Worm (Caenorhabditis elegans) whole organism, L4 larva: ENCODE results near the gene F48G7.8.
A peak's percentile ranks its signal among the peaks of the same experiment; 100 is the strongest.

ENCODE experiments used
- F26F4.8 ChIP-seq: fragments of 200-800 bp; sonication (Bioruptor generic); conservative IDR thresholded peaks from 2 replicates; pipeline ENCODE4 v1.3.6; 2022; ENCODE audit warnings: missing genetic modification characterization, missing compliant biosample characterization
- F44E2.7 ChIP-seq: fragments of 200-800 bp; sonication (Bioruptor generic); IDR thresholded peaks from 2 replicates; pipeline ENCODE4 v2.1.2; 2022; ENCODE audit warnings: missing genetic modification characterization, missing compliant biosample characterization
- F49E8.2 ChIP-seq: sonication (generic microtip); optimal IDR thresholded peaks from 2 replicates; lab custom pipeline; 2016; ENCODE audit warnings: missing compliant biosample characterization, mild to moderate bottlenecking, missing genetic modification characterization, borderline replicate concordance
- Y105C5A.15 ChIP-seq: fragments of 200-800 bp; sonication (Bioruptor generic); IDR thresholded peaks from 2 replicates; pipeline ENCODE4 v1.3.6; 2022; ENCODE audit warnings: missing genetic modification characterization, missing compliant biosample characterization
- Y5F2A.4 ChIP-seq: fragments of 200-800 bp; sonication (Bioruptor generic); optimal IDR thresholded peaks from 2 replicates; lab custom pipeline; 2018; ENCODE audit warnings: mild to moderate bottlenecking, missing genetic modification characterization, missing compliant biosample characterization
- ZK546.5 ChIP-seq, 2 experiments: sonication (generic microtip); optimal IDR thresholded peaks; 2 replicates each; lab custom pipeline; 2017; ENCODE audit warnings: missing biosample characterization in 2 of 2, missing genetic modification characterization in 2 of 2
- ama-1 ChIP-seq: fragments of 150-350 bp; optimal IDR thresholded peaks from 2 replicates; lab custom pipeline; 2014; ENCODE audit warnings: inconsistent platforms, mixed read lengths
- arid-1 ChIP-seq: fragments of 200-800 bp; sonication (Bioruptor generic); conservative IDR thresholded peaks from 2 replicates; pipeline ENCODE4 v1.3.6; 2022; ENCODE audit warnings: missing genetic modification reagents, missing genetic modification characterization, missing compliant biosample characterization
- ceh-82 ChIP-seq: sonication (generic microtip); optimal IDR thresholded peaks from 2 replicates; lab custom pipeline; 2017; ENCODE audit warnings: missing biosample characterization, missing genetic modification characterization
- ces-1 ChIP-seq: fragments of 150-350 bp; sonication (generic microtip); optimal IDR thresholded peaks from 4 replicates; lab custom pipeline; 2014; ENCODE audit warnings: missing biosample characterization, missing genetic modification reagents, missing genetic modification characterization
- cey-2 ChIP-seq: sonication (generic microtip); optimal IDR thresholded peaks from 3 replicates; lab custom pipeline; 2017; ENCODE audit warnings: missing genetic modification characterization, mild to moderate bottlenecking, missing compliant biosample characterization, antibody characterized with exemption, borderline replicate concordance; ENCODE audit not compliant: insufficient read depth
- daf-16 ChIP-seq, 3 experiments: sonication (generic microtip); optimal IDR thresholded peaks; 2 replicates each; lab custom pipeline; 2016 to 2017; ENCODE audit warnings: missing genetic modification characterization in 3 of 3, missing genetic modification reagents in 3 of 3, mild to moderate bottlenecking in 2 of 3, missing compliant biosample characterization in 2 of 3, missing biosample characterization in 1 of 3, moderate library complexity in 1 of 3
- daf-19 ChIP-seq: fragments of 200-800 bp; sonication (Bioruptor generic); conservative IDR thresholded peaks from 2 replicates; pipeline ENCODE4 v1.3.6; 2022; ENCODE audit warnings: missing genetic modification characterization, missing compliant biosample characterization
- dmd-6 ChIP-seq: fragments of 200-800 bp; sonication (Bioruptor generic); IDR thresholded peaks from 2 replicates; pipeline ENCODE4 v1.3.6; 2022; ENCODE audit warnings: missing genetic modification reagents, missing genetic modification characterization, missing compliant biosample characterization
- dmd-8 ChIP-seq: fragments of 200-800 bp; sonication (Bioruptor generic); IDR thresholded peaks from 2 replicates; pipeline ENCODE4 v1.3.6; 2022; ENCODE audit warnings: missing genetic modification characterization, missing compliant biosample characterization
- dmd-9 ChIP-seq: fragments of 200-800 bp; sonication (Bioruptor generic); IDR thresholded peaks from 2 replicates; pipeline ENCODE4 v1.3.6; 2022; ENCODE audit warnings: missing genetic modification reagents, missing genetic modification characterization, missing compliant biosample characterization
- duxl-1 ChIP-seq: sonication (generic microtip); optimal IDR thresholded peaks from 2 replicates; lab custom pipeline; 2016; ENCODE audit warnings: mild to moderate bottlenecking, missing genetic modification characterization, moderate library complexity, missing compliant biosample characterization; ENCODE audit not compliant: poor library complexity
- dve-1 ChIP-seq: sonication (generic microtip); optimal IDR thresholded peaks from 2 replicates; lab custom pipeline; 2017; ENCODE audit warnings: antibody characterized with exemption, mild to moderate bottlenecking, missing genetic modification characterization, missing compliant biosample characterization; ENCODE audit not compliant: insufficient read depth
- egl-27 ChIP-seq: sonication (generic microtip); optimal IDR thresholded peaks from 3 replicates; lab custom pipeline; 2017; ENCODE audit warnings: missing biosample characterization, missing genetic modification reagents, missing genetic modification characterization
- gei-8 ChIP-seq: fragments of 200-800 bp; sonication (Bioruptor generic); optimal IDR thresholded peaks from 2 replicates; lab custom pipeline; 2018; ENCODE audit warnings: mild to moderate bottlenecking, missing genetic modification characterization, missing compliant biosample characterization
- hif-1 ChIP-seq, 2 experiments: sonication (generic microtip); optimal IDR thresholded peaks; 2 replicates each; lab custom pipeline; 2016 to 2017; ENCODE audit warnings: missing compliant biosample characterization in 2 of 2, missing genetic modification characterization in 2 of 2, missing genetic modification reagents in 2 of 2, missing genotype in 2 of 2, mild to moderate bottlenecking in 1 of 2
- hlh-11 ChIP-seq: fragments of 200-800 bp; sonication (Bioruptor generic); optimal IDR thresholded peaks from 2 replicates; lab custom pipeline; 2018; ENCODE audit warnings: mild to moderate bottlenecking, missing genetic modification characterization, missing compliant biosample characterization
- hlh-30 ChIP-seq: sonication (generic microtip); optimal IDR thresholded peaks from 2 replicates; lab custom pipeline; 2017; ENCODE audit warnings: antibody characterized with exemption, mild to moderate bottlenecking, missing genetic modification characterization, missing compliant biosample characterization; ENCODE audit not compliant: insufficient read depth
- hmg-1.1 ChIP-seq: fragments of 200-800 bp; sonication (Bioruptor generic); IDR thresholded peaks from 2 replicates; pipeline ENCODE4 v1.3.6; 2022; ENCODE audit warnings: missing genetic modification reagents, missing genetic modification characterization, missing compliant biosample characterization
- lim-7 ChIP-seq: fragments of 200-800 bp; sonication (Bioruptor generic); IDR thresholded peaks from 2 replicates; pipeline ENCODE4 v1.3.6; 2022; ENCODE audit warnings: missing genetic modification characterization, missing compliant biosample characterization
- lin-15B ChIP-seq: fragments of 150-350 bp; sonication (generic microtip); optimal IDR thresholded peaks from 3 replicates; lab custom pipeline; 2014; ENCODE audit warnings: missing biosample characterization, missing genetic modification characterization
- lin-29 ChIP-seq: fragments of 200-800 bp; sonication (Bioruptor generic); IDR thresholded peaks from 2 replicates; pipeline ENCODE4 v1.3.6; 2022; ENCODE audit warnings: missing genetic modification reagents, missing genetic modification characterization, missing compliant biosample characterization
- lir-3 ChIP-seq: sonication (generic microtip); optimal IDR thresholded peaks from 2 replicates; lab custom pipeline; 2016; ENCODE audit warnings: mild to moderate bottlenecking, missing genetic modification characterization, missing compliant biosample characterization
- lsy-2 ChIP-seq, 2 experiments: fragments of 150-350 bp in 1 of 2; sonication (generic microtip) in 1 of 2; optimal IDR thresholded peaks; 2 replicates each; lab custom pipeline; 2014 to 2017; ENCODE audit warnings: missing biosample characterization in 2 of 2, missing genetic modification characterization in 2 of 2
- mdl-1 ChIP-seq, 2 experiments: fragments of 150-350 bp in 1 of 2; sonication (generic microtip) in 1 of 2; optimal IDR thresholded peaks; 2 replicates each; lab custom pipeline; 2014 to 2017; ENCODE audit warnings: missing biosample characterization in 2 of 2, missing genetic modification characterization in 2 of 2
- mep-1 ChIP-seq: fragments of 150-350 bp; sonication (generic microtip); optimal IDR thresholded peaks from 3 replicates; lab custom pipeline; 2014; ENCODE audit warnings: missing biosample characterization, missing genetic modification characterization
- mes-2 ChIP-seq: sonication (generic microtip); optimal IDR thresholded peaks from 2 replicates; lab custom pipeline; 2016; ENCODE audit warnings: missing genotype, mild to moderate bottlenecking, missing genetic modification characterization, missing compliant biosample characterization; ENCODE audit not compliant: poor library complexity, severe bottlenecking
- mxl-2 ChIP-seq: fragments of 200-800 bp; sonication (Bioruptor generic); conservative IDR thresholded peaks from 2 replicates; pipeline ENCODE4 v1.3.6; 2022; ENCODE audit warnings: missing genetic modification reagents, missing genetic modification characterization, missing compliant biosample characterization
- mxl-3 ChIP-seq: fragments of 200-800 bp; sonication (Bioruptor generic); optimal IDR thresholded peaks from 2 replicates; lab custom pipeline; 2018; ENCODE audit warnings: mild to moderate bottlenecking, missing genetic modification characterization, missing compliant biosample characterization
- nhr-11 ChIP-seq: fragments of 150-350 bp; optimal IDR thresholded peaks from 2 replicates; lab custom pipeline; 2014; ENCODE audit warnings: missing biosample characterization, missing genetic modification characterization
- nhr-237 ChIP-seq: sonication (generic microtip); optimal IDR thresholded peaks from 2 replicates; lab custom pipeline; 2017; ENCODE audit warnings: missing biosample characterization, missing genetic modification characterization
- nhr-28 ChIP-seq: fragments of 150-350 bp; optimal IDR thresholded peaks from 2 replicates; lab custom pipeline; 2014; ENCODE audit warnings: missing biosample characterization, missing genetic modification characterization
- nhr-41 ChIP-seq: fragments of 200-800 bp; sonication (Bioruptor generic); IDR thresholded peaks from 2 replicates; pipeline ENCODE4 v1.3.6; 2022; ENCODE audit warnings: missing genetic modification reagents, missing genetic modification characterization, missing compliant biosample characterization
- nhr-48 ChIP-seq: sonication (generic microtip); optimal IDR thresholded peaks from 2 replicates; lab custom pipeline; 2016; ENCODE audit warnings: mild to moderate bottlenecking, missing genetic modification characterization, missing compliant biosample characterization
- nhr-77 ChIP-seq: fragments of 150-350 bp; optimal IDR thresholded peaks from 2 replicates; lab custom pipeline; 2014; ENCODE audit warnings: missing biosample characterization, missing genetic modification characterization
- pqm-1 ChIP-seq: sonication (generic microtip); optimal IDR thresholded peaks from 2 replicates; lab custom pipeline; 2017; ENCODE audit warnings: missing biosample characterization, missing genetic modification characterization
- rbr-2 ChIP-seq: sonication (generic microtip); optimal IDR thresholded peaks from 2 replicates; lab custom pipeline; 2016; ENCODE audit warnings: missing genotype, missing genetic modification characterization, missing compliant biosample characterization
- set-16 ChIP-seq: fragments of 200-800 bp; sonication (Bioruptor generic); IDR thresholded peaks from 2 replicates; pipeline ENCODE4 v1.3.6; 2022; ENCODE audit warnings: missing genetic modification reagents, missing genetic modification characterization, missing compliant biosample characterization
- snpc-1.2 ChIP-seq: fragments of 200-800 bp; sonication (Bioruptor generic); IDR thresholded peaks from 2 replicates; pipeline ENCODE4 v1.3.6; 2022; ENCODE audit warnings: missing genetic modification reagents, missing genetic modification characterization, missing compliant biosample characterization
- unc-39 ChIP-seq: sonication (generic microtip); optimal IDR thresholded peaks from 2 replicates; lab custom pipeline; 2017; ENCODE audit warnings: missing biosample characterization, missing genetic modification characterization
- zfp-3 ChIP-seq: fragments of 200-800 bp; sonication (Bioruptor generic); conservative IDR thresholded peaks from 2 replicates; pipeline ENCODE4 v1.3.6; 2022; ENCODE audit warnings: missing genetic modification reagents, missing genetic modification characterization, missing compliant biosample characterization
- zip-2 ChIP-seq: fragments of 150-350 bp; optimal IDR thresholded peaks from 2 replicates; lab custom pipeline; 2014; ENCODE audit warnings: missing biosample characterization, missing genetic modification characterization
- ztf-11 ChIP-seq: fragments of 150-350 bp; optimal IDR thresholded peaks from 2 replicates; lab custom pipeline; 2014; ENCODE audit warnings: missing biosample characterization, missing genetic modification characterization
- ztf-7 ChIP-seq: fragments of 150-350 bp; optimal IDR thresholded peaks from 2 replicates; lab custom pipeline; 2014; ENCODE audit warnings: missing biosample characterization, missing genetic modification characterization

F48G7.8 gene

ce11 chrV:636281-636680 is 8.8 kb upstream of the F48G7.8 start, which contains the start of gene pals-31:
pals-31 (plus strand) TSS chrV:636581.
- no peak for TF ChIP-seq nhr-41 (GFP tag; lab: Robert Waterston, UW)
- TF ChIP-seq mxl-2 (GFP tag; lab: Robert Waterston, UW), result no peak
- TF ChIP-seq ZK546.5 (tag; optimal IDR thresholded peaks at IDR 0.05; lab: Kevin White, UChicago), result no peak
- no peak for TF ChIP-seq rbr-2 (tag; lab: Kevin White, UChicago)
- no peak for TF ChIP-seq F26F4.8 (GFP tag; lab: Robert Waterston, UW)
- TF ChIP-seq egl-27 (tag; lab: Kevin White, UChicago), result no peak
- TF ChIP-seq cey-2 (tag; lab: Kevin White, UChicago), result no peak
- no peak for TF ChIP-seq dmd-9 (GFP tag; lab: Robert Waterston, UW)
- TF ChIP-seq snpc-1.2 (GFP tag; lab: Robert Waterston, UW), result no peak
- no peak for TF ChIP-seq mep-1
- TF ChIP-seq hlh-11 (tag; lab: Kevin White, UChicago), result no peak
- TF ChIP-seq ceh-82 (tag; lab: Kevin White, UChicago), result no peak
- no peak for TF ChIP-seq set-16
- no peak for TF ChIP-seq ztf-7 (tag; lab: Kevin White, UChicago)
- no peak for TF ChIP-seq lin-15B (tag; lab: Kevin White, UChicago)
- TF ChIP-seq nhr-11 (tag; lab: Kevin White, UChicago), result no peak
- TF ChIP-seq ama-1 (lab: Kevin White, UChicago), result no peak
- TF ChIP-seq ces-1, result no peak

- TF ChIP-seq lsy-2 (tag; optimal IDR thresholded peaks at IDR 0.05; lab: Kevin White, UChicago), result peak in 1 of 2 experiments; percentile 2
- no peak for TF ChIP-seq lin-29
- TF ChIP-seq pqm-1 (tag; lab: Kevin White, UChicago), result peak; percentile 66
- TF ChIP-seq F44E2.7 (GFP tag; lab: Robert Waterston, UW), result no peak
- no peak for TF ChIP-seq Y5F2A.4 (GFP tag; lab: Kevin White, UChicago)
- TF ChIP-seq cey-2 (tag; lab: Kevin White, UChicago), result no peak
- TF ChIP-seq nhr-237 (tag; lab: Kevin White, UChicago), result no peak
- TF ChIP-seq ztf-11 (tag; lab: Kevin White, UChicago), result no peak
- no peak for TF ChIP-seq daf-16 (GFP tag; optimal IDR thresholded peaks at IDR 0.05; lab: Kevin White, UChicago)
- peak; percentile 40 for TF ChIP-seq daf-16 (tag; optimal IDR thresholded peaks at IDR 0.05; lab: Kevin White, UChicago)
- no peak for TF ChIP-seq zfp-3 (GFP tag; lab: Robert Waterston, UW)
- no peak for TF ChIP-seq dmd-8 (GFP tag; lab: Robert Waterston, UW)
- peak; percentile 84 for TF ChIP-seq hlh-11 (tag; lab: Kevin White, UChicago)
- peak; percentile 98 for TF ChIP-seq nhr-28 (tag; lab: Kevin White, UChicago)
- TF ChIP-seq dve-1, result peak; percentile 66
- no peak for TF ChIP-seq zip-2
- no peak for TF ChIP-seq F49E8.2
- TF ChIP-seq lir-3 (tag; lab: Kevin White, UChicago), result no peak
- TF ChIP-seq mep-1, result peak; percentile 5
- peak; percentile 61; the same call in 1 of the 2 replicates for TF ChIP-seq dmd-6 (GFP tag; lab: Robert Waterston, UW)
- no peak for TF ChIP-seq gei-8 (GFP tag; lab: Kevin White, UChicago)
- peak; percentile 85 for TF ChIP-seq nhr-77 (tag; lab: Kevin White, UChicago)
- TF ChIP-seq hmg-1.1, result 0 out of 2 replicates have a peak, but pooled peaks have one; percentile 16
- TF ChIP-seq nhr-48 (tag; lab: Kevin White, UChicago), result peak; percentile 19
- peak; percentile 78 for TF ChIP-seq mxl-3 (GFP tag; lab: Kevin White, UChicago)
- TF ChIP-seq unc-39, result no peak
- TF ChIP-seq arid-1 (GFP tag; lab: Robert Waterston, UW), result no peak
- TF ChIP-seq Y105C5A.15 (GFP tag; lab: Robert Waterston, UW), result no peak
- TF ChIP-seq mdl-1 (tag; optimal IDR thresholded peaks at IDR 0.05; lab: Kevin White, UChicago), result peak; percentile 15 to 74
- TF ChIP-seq lim-7, result no peak
- peak in 1 of 2 experiments; percentile 4 for TF ChIP-seq hif-1 (tag; optimal IDR thresholded peaks at IDR 0.05; lab: Kevin White, UChicago)
- peak; percentile 87 for TF ChIP-seq hlh-30 (tag; lab: Kevin White, UChicago)
- peak; percentile 33 for TF ChIP-seq mes-2 (tag; lab: Kevin White, UChicago)
- peak; percentile 51 for TF ChIP-seq duxl-1 (tag; lab: Kevin White, UChicago)
- TF ChIP-seq daf-19 (GFP tag; lab: Robert Waterston, UW), result no peak
Measured at ce11 chrV:635630-636029, 8.1 kb upstream of the F48G7.8 start.
